Fruit fly (Drosophila melanogaster) whole organism, prepupa: ENCODE results near the gene CG18258.
A peak's percentile ranks its signal among the peaks of the same experiment; 100 is the strongest.

Source experiments
- Blimp-1 ChIP-seq: fragments of 200-800 bp; sonication (Bioruptor generic); optimal IDR thresholded peaks from 3 replicates; lab custom pipeline; 2017; ENCODE audit warnings: missing biosample characterization, missing genetic modification characterization, mild to moderate bottlenecking, moderate library complexity, missing genetic modification reagents
- CG10631 ChIP-seq: fragments of 200-800 bp; sonication (Bioruptor generic); optimal IDR thresholded peaks from 2 replicates; lab custom pipeline; 2016; ENCODE audit warnings: missing biosample characterization, missing genetic modification characterization
- CG11294 ChIP-seq: fragments of 200-800 bp; sonication (Bioruptor generic); IDR thresholded peaks from 2 replicates; pipeline ENCODE4 v1.3.6; 2022; ENCODE audit warnings: missing biosample characterization, missing genetic modification characterization
- CG15336 ChIP-seq: fragments of 200-800 bp; sonication (Bioruptor generic); IDR thresholded peaks from 2 replicates; pipeline ENCODE4 v1.3.6; 2022; ENCODE audit warnings: missing biosample characterization, missing genetic modification characterization
- CG16779 ChIP-seq: fragments of 200-800 bp; sonication (Bioruptor generic); optimal IDR thresholded peaks from 3 replicates; lab custom pipeline; 2017; ENCODE audit warnings: missing biosample characterization, mild to moderate bottlenecking, missing genetic modification characterization
- CG3032 ChIP-seq: fragments of 200-800 bp; optimal IDR thresholded peaks from 2 replicates; lab custom pipeline; 2019; ENCODE audit warnings: missing biosample characterization, mild to moderate bottlenecking, missing genetic modification characterization, moderate library complexity
- CG31627 ChIP-seq: fragments of 200-800 bp; sonication (Bioruptor generic); optimal IDR thresholded peaks from 3 replicates; lab custom pipeline; 2016; ENCODE audit warnings: missing biosample characterization, missing genetic modification characterization
- CG32006 ChIP-seq: fragments of 200-800 bp; sonication (Bioruptor generic); optimal IDR thresholded peaks from 3 replicates; lab custom pipeline; 2017; ENCODE audit warnings: missing biosample characterization, mild to moderate bottlenecking, missing genetic modification characterization
- CG34406 ChIP-seq: fragments of 200-800 bp; sonication (Bioruptor generic); optimal IDR thresholded peaks from 3 replicates; lab custom pipeline; 2016; ENCODE audit warnings: missing biosample characterization, missing genetic modification characterization
- CG3919 ChIP-seq: fragments of 200-800 bp; sonication (Bioruptor generic); optimal IDR thresholded peaks from 3 replicates; lab custom pipeline; 2016; ENCODE audit warnings: missing biosample characterization, missing genetic modification characterization
- CG4318 ChIP-seq: fragments of 200-800 bp; sonication (Bioruptor generic); optimal IDR thresholded peaks from 3 replicates; lab custom pipeline; 2017; ENCODE audit warnings: missing biosample characterization, mild to moderate bottlenecking, missing genetic modification characterization
- CG6163 ChIP-seq: fragments of 200-800 bp; sonication (Bioruptor generic); IDR thresholded peaks from 3 replicates; pipeline ENCODE4 v1.3.6; 2022; ENCODE audit warnings: missing biosample characterization, missing genetic modification characterization
- CG6792 ChIP-seq: fragments of 200-800 bp; sonication (Bioruptor generic); optimal IDR thresholded peaks from 3 replicates; lab custom pipeline; 2016; ENCODE audit warnings: missing biosample characterization, missing genetic modification characterization
- CG6808 ChIP-seq: fragments of 200-800 bp; sonication (Bioruptor generic); optimal IDR thresholded peaks from 3 replicates; lab custom pipeline; 2017; ENCODE audit warnings: missing biosample characterization, missing genetic modification characterization, mild to moderate bottlenecking, moderate library complexity, missing genetic modification reagents
- CG6854 ChIP-seq: fragments of 200-800 bp; sonication (Bioruptor generic); optimal IDR thresholded peaks from 2 replicates; lab custom pipeline; 2017; ENCODE audit warnings: missing biosample characterization, mild to moderate bottlenecking, missing genetic modification characterization
- CG8119 ChIP-seq: fragments of 200-800 bp; sonication (Bioruptor generic); IDR thresholded peaks from 3 replicates; pipeline ENCODE4 v1.3.6; 2022; ENCODE audit warnings: missing biosample characterization, missing genetic modification characterization
- CG8632 ChIP-seq: fragments of 200-800 bp; sonication (Bioruptor generic); optimal IDR thresholded peaks from 3 replicates; lab custom pipeline; 2016; ENCODE audit warnings: missing biosample characterization, missing genetic modification characterization
- CG9139 ChIP-seq: fragments of 200-800 bp; sonication (Bioruptor generic); optimal IDR thresholded peaks from 3 replicates; lab custom pipeline; 2017; ENCODE audit warnings: missing biosample characterization, mild to moderate bottlenecking, missing genetic modification characterization
- Eip75B ChIP-seq: fragments of 200-800 bp; sonication (Bioruptor generic); optimal IDR thresholded peaks from 3 replicates; lab custom pipeline; 2016; ENCODE audit warnings: missing biosample characterization, missing genetic modification characterization
- Eip78C ChIP-seq: fragments of 200-800 bp; sonication (Bioruptor generic); peaks from one replicate; lab custom pipeline; 2016; ENCODE audit warnings: missing biosample characterization, missing genetic modification characterization
- Ets21C ChIP-seq: fragments of 200-800 bp; sonication (Bioruptor generic); optimal IDR thresholded peaks from 3 replicates; lab custom pipeline; 2016; ENCODE audit warnings: missing biosample characterization, missing genetic modification characterization
- Ets96B ChIP-seq: fragments of 200-800 bp; optimal IDR thresholded peaks from 2 replicates; lab custom pipeline; 2019; ENCODE audit warnings: missing biosample characterization, mild to moderate bottlenecking, missing genetic modification characterization, moderate library complexity
- Gug ChIP-seq: fragments of 200-800 bp; sonication (Bioruptor generic); IDR thresholded peaks from 2 replicates; pipeline ENCODE4 v1.3.6; 2022; ENCODE audit warnings: missing biosample characterization, missing genetic modification characterization
- Hr38 ChIP-seq: sonication (Bioruptor generic); optimal IDR thresholded peaks from 2 replicates; lab custom pipeline; 2016; ENCODE audit warnings: missing biosample characterization, missing genetic modification characterization
- Hr39 ChIP-seq: fragments of 200-800 bp; sonication (Bioruptor generic); optimal IDR thresholded peaks from 2 replicates; lab custom pipeline; 2016; ENCODE audit warnings: missing biosample characterization, missing genetic modification characterization
- Hr4 ChIP-seq: fragments of 200-800 bp; sonication (Bioruptor generic); optimal IDR thresholded peaks from 3 replicates; lab custom pipeline; 2016; ENCODE audit warnings: missing biosample characterization, missing genetic modification characterization
- Lpt ChIP-seq: fragments of 200-800 bp; sonication (Bioruptor generic); optimal IDR thresholded peaks from 3 replicates; lab custom pipeline; 2016; ENCODE audit warnings: missing biosample characterization, missing genetic modification characterization
- Met ChIP-seq: fragments of 200-800 bp; sonication (Bioruptor generic); optimal IDR thresholded peaks from 3 replicates; lab custom pipeline; 2016; ENCODE audit warnings: missing biosample characterization, missing genetic modification characterization
- OdsH ChIP-seq: fragments of 200-800 bp; sonication (Bioruptor generic); optimal IDR thresholded peaks from 3 replicates; lab custom pipeline; 2016; ENCODE audit warnings: missing biosample characterization, missing genetic modification characterization
- Smox ChIP-seq: fragments of 200-800 bp; sonication (Bioruptor generic); optimal IDR thresholded peaks from 3 replicates; lab custom pipeline; 2016; ENCODE audit warnings: missing biosample characterization, missing genetic modification characterization
- Sox102F ChIP-seq: fragments of 200-800 bp; sonication (Bioruptor generic); optimal IDR thresholded peaks from 2 replicates; lab custom pipeline; 2016; ENCODE audit warnings: missing biosample characterization, mild to moderate bottlenecking, missing genetic modification characterization
- Sox14 ChIP-seq: fragments of 200-800 bp; sonication (Bioruptor generic); optimal IDR thresholded peaks from 3 replicates; lab custom pipeline; 2016; ENCODE audit warnings: missing biosample characterization, missing genetic modification characterization
- Sox15 ChIP-seq: fragments of 200-800 bp; sonication (Bioruptor generic); optimal IDR thresholded peaks from 3 replicates; lab custom pipeline; 2016; ENCODE audit warnings: missing biosample characterization, missing genetic modification characterization
- achi ChIP-seq: fragments of 200-800 bp; sonication (Bioruptor generic); optimal IDR thresholded peaks from 3 replicates; lab custom pipeline; 2016; ENCODE audit warnings: missing biosample characterization, missing genetic modification characterization
- acj6 ChIP-seq: fragments of 200-800 bp; sonication (Bioruptor generic); optimal IDR thresholded peaks from 3 replicates; lab custom pipeline; 2016; ENCODE audit warnings: missing biosample characterization, missing genetic modification characterization
- dac ChIP-seq: fragments of 200-800 bp; sonication (Bioruptor generic); optimal IDR thresholded peaks from 2 replicates; lab custom pipeline; 2017; ENCODE audit warnings: missing biosample characterization, mild to moderate bottlenecking, missing genetic modification characterization
- esn ChIP-seq: fragments of 200-800 bp; sonication (Bioruptor generic); optimal IDR thresholded peaks from 2 replicates; lab custom pipeline; 2016; ENCODE audit warnings: missing biosample characterization, mild to moderate bottlenecking, missing genetic modification characterization, moderate library complexity
- fd59A ChIP-seq: fragments of 200-800 bp; sonication (Bioruptor generic); optimal IDR thresholded peaks from 2 replicates; lab custom pipeline; 2017; ENCODE audit warnings: missing biosample characterization, mild to moderate bottlenecking, missing genetic modification characterization, missing genetic modification reagents
- fkh ChIP-seq: fragments of 200-800 bp; sonication (Bioruptor generic); optimal IDR thresholded peaks from 3 replicates; lab custom pipeline; 2017; ENCODE audit warnings: missing biosample characterization, mild to moderate bottlenecking, missing genetic modification characterization, moderate library complexity
- lz ChIP-seq: fragments of 200-800 bp; sonication (Bioruptor generic); optimal IDR thresholded peaks from 3 replicates; lab custom pipeline; 2016; ENCODE audit warnings: missing biosample characterization, missing genetic modification characterization
- pdm3 ChIP-seq: fragments of 200-800 bp; sonication (Bioruptor generic); optimal IDR thresholded peaks from 3 replicates; lab custom pipeline; 2016; ENCODE audit warnings: missing biosample characterization, missing genetic modification characterization
- salr ChIP-seq, 2 experiments: fragments of 200-800 bp; sonication (Bioruptor generic); optimal IDR thresholded peaks; 3 replicates each; lab custom pipeline; 2016 to 2018; ENCODE audit warnings: missing biosample characterization in 2 of 2, missing genetic modification characterization in 2 of 2, mild to moderate bottlenecking in 1 of 2
- spab ChIP-seq: fragments of 200-800 bp; sonication (Bioruptor generic); optimal IDR thresholded peaks from 2 replicates; lab custom pipeline; 2017; ENCODE audit warnings: missing biosample characterization, mild to moderate bottlenecking, missing genetic modification characterization, missing genetic modification reagents
- ss ChIP-seq, 2 experiments: fragments of 200-800 bp; sonication (Bioruptor generic); optimal IDR thresholded peaks; 2 replicates in 1 of 2; 3 replicates in 1 of 2; lab custom pipeline; 2017 to 2018; ENCODE audit warnings: mild to moderate bottlenecking in 2 of 2, missing biosample characterization in 2 of 2, missing genetic modification characterization in 2 of 2, moderate library complexity in 1 of 2
- svp ChIP-seq: fragments of 200-800 bp; sonication (Bioruptor generic); peaks from one replicate; lab custom pipeline; 2016; ENCODE audit warnings: missing biosample characterization, missing genetic modification characterization
- topi ChIP-seq: fragments of 200-800 bp; sonication (Bioruptor generic); optimal IDR thresholded peaks from 3 replicates; lab custom pipeline; 2016; ENCODE audit warnings: missing biosample characterization, missing genetic modification characterization
- vri ChIP-seq: fragments of 200-800 bp; sonication (Bioruptor generic); optimal IDR thresholded peaks from 3 replicates; lab custom pipeline; 2016; ENCODE audit warnings: missing biosample characterization, mild to moderate bottlenecking, missing genetic modification characterization

The CG18258 gene

DNA sequence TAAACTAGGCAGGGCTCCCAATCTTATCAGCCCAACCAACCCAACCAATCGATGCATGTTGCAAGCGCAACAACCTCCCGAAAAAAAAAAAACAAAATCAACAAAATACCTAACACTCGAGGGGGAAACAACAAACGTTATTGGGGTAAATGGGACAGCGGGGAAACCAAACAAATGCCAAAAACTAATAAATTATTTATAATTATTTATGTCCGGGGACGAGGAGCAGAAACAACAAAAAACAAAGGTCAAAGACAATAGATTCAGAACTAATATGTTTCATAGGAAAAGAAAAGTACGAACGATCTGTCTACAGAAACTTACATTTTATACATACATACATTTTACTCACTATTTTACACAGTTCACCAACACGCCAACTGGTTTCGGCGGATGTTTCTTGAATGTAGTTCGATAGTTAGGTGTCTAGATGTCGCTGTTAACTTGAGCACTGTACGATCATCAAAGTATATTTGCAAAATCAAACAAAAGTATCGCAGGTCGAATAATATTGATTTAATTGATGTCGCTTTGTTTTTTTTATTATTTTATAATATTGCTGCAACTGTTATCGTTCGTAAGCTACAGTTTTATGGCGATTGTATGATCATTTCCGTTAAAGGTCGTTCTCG, 36.4 kb upstream of the CG18258 start (continued):
- no peak for TF ChIP-seq CG3032 (tag; lab: Kevin White, UChicago)
- no peak for TF ChIP-seq CG11294
- TF ChIP-seq OdsH (GFP tag; lab: Kevin White, UChicago) = peak; percentile 26
- TF ChIP-seq CG6792 (GFP tag; lab: Kevin White, UChicago) = peak; percentile 4
- peak; percentile 54 for TF ChIP-seq svp (GFP tag; lab: Kevin White, UChicago)
- TF ChIP-seq dac (GFP tag; lab: Kevin White, UChicago) = no peak
- TF ChIP-seq CG10631 (GFP tag; lab: Kevin White, UChicago) = peak; percentile 9
- peak; percentile 53 for TF ChIP-seq Hr39
- peak; percentile 56 for TF ChIP-seq lz (GFP tag; lab: Kevin White, UChicago)
- TF ChIP-seq Gug (GFP tag; lab: Robert Waterston, UW) = no peak
- no peak for TF ChIP-seq CG6808 (GFP tag; lab: Kevin White, UChicago)
- peak; percentile 23 for TF ChIP-seq fkh
- no peak for TF ChIP-seq Hr4 (GFP tag; lab: Kevin White, UChicago)
- TF ChIP-seq esn = peak; percentile 23
- peak; percentile 14 for TF ChIP-seq topi
- peak; percentile 19 for TF ChIP-seq Smox (GFP tag; lab: Kevin White, UChicago)
- TF ChIP-seq Ets21C (GFP tag; lab: Kevin White, UChicago) = peak; percentile 11
- no peak for TF ChIP-seq CG6854 (GFP tag; lab: Kevin White, UChicago)
- no peak for TF ChIP-seq fd59A
- TF ChIP-seq Ets96B (tag; lab: Kevin White, UChicago) = no peak
- peak; percentile 37 for TF ChIP-seq CG31627
- no peak for TF ChIP-seq vri (GFP tag; lab: Kevin White, UChicago)
- TF ChIP-seq CG15336 (GFP tag; lab: Robert Waterston, UW) = no peak

DNA sequence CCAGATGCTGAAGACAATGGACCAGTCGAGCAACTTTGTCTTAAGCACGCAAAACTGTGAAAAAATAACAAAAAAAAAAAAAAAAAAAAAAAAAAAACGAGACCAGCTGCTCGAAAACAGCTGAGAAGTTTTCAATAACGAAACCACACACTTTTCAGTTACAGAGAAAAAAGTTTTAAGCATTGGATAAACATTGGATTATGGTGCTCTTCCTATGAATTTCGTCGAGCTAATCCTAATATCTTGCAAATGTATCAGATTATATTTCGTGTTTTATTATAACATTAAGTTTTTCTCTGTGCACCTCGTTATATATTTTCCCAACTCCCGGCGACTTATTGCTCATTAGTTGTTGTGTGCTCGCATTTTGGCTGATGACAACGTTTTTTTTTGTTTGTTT, 35.6 kb upstream of the CG18258 start:
- no peak for TF ChIP-seq Smox (GFP tag; lab: Kevin White, UChicago)
- TF ChIP-seq CG8632 (GFP tag; lab: Kevin White, UChicago) = no peak
- peak; percentile 25 for TF ChIP-seq Hr39
- peak; percentile 74 for TF ChIP-seq CG6163 (GFP tag; lab: Robert Waterston, UW)
- peak; percentile 62 for TF ChIP-seq Hr4 (GFP tag; lab: Kevin White, UChicago)
- TF ChIP-seq CG16779 (tag; lab: Kevin White, UChicago) = no peak
- TF ChIP-seq acj6 = peak; percentile 12
- TF ChIP-seq CG15336 (GFP tag; lab: Robert Waterston, UW) = peak; percentile 79
- TF ChIP-seq Sox14 (GFP tag; lab: Kevin White, UChicago) = peak; percentile 35
- no peak for TF ChIP-seq Ets21C (GFP tag; lab: Kevin White, UChicago)
- peak; percentile 31 for TF ChIP-seq lz (GFP tag; lab: Kevin White, UChicago)
- TF ChIP-seq Gug (GFP tag; lab: Robert Waterston, UW) = 0 out of 2 replicates have a peak, but pooled peaks have one; percentile 32
- peak; percentile 28 for TF ChIP-seq dac (GFP tag; lab: Kevin White, UChicago)
- peak; percentile 73 for TF ChIP-seq CG8119 (GFP tag; lab: Robert Waterston, UW)
- TF ChIP-seq Hr38 (GFP tag; lab: Kevin White, UChicago) = no peak
- peak; percentile 46 for TF ChIP-seq svp (GFP tag; lab: Kevin White, UChicago)
- TF ChIP-seq fd59A = no peak
- TF ChIP-seq CG34406 (GFP tag; lab: Kevin White, UChicago) = peak; percentile 1
- peak in 1 of 2 experiments; percentile 24 for TF ChIP-seq salr (GFP tag; optimal IDR thresholded peaks at IDR 0.05; lab: Kevin White, UChicago)
- 0 out of 2 replicates have a peak, but pooled peaks have one; percentile 16 for TF ChIP-seq CG11294
- TF ChIP-seq Sox102F (GFP tag; lab: Kevin White, UChicago) = peak; percentile 13
- TF ChIP-seq CG31627 = peak; percentile 15
- TF ChIP-seq esn = peak; percentile 18
- TF ChIP-seq topi = peak; percentile 69
- TF ChIP-seq Sox15 = no peak
- no peak for TF ChIP-seq CG9139 (GFP tag; lab: Kevin White, UChicago)
- TF ChIP-seq CG3919 = peak; percentile 22
- no peak for TF ChIP-seq Blimp-1 (GFP tag; lab: Kevin White, UChicago)
- TF ChIP-seq CG10631 (GFP tag; lab: Kevin White, UChicago) = peak; percentile 31
- peak; percentile 50 for TF ChIP-seq Eip78C (GFP tag; lab: Kevin White, UChicago)
- TF ChIP-seq ss (GFP tag; optimal IDR thresholded peaks at IDR 0.05; lab: Kevin White, UChicago) = peak in 1 of 2 experiments; percentile 5
- TF ChIP-seq Met (GFP tag; lab: Kevin White, UChicago) = peak; percentile 32
- no peak for TF ChIP-seq CG6854 (GFP tag; lab: Kevin White, UChicago)
- TF ChIP-seq CG3032 (tag; lab: Kevin White, UChicago) = no peak
- peak; percentile 37 for TF ChIP-seq CG4318
- peak; percentile 37 for TF ChIP-seq achi (GFP tag; lab: Kevin White, UChicago)
- no peak for TF ChIP-seq spab (GFP tag; lab: Kevin White, UChicago)
- TF ChIP-seq Eip75B (GFP tag; lab: Kevin White, UChicago) = peak; percentile 10
- TF ChIP-seq pdm3 (GFP tag; lab: Kevin White, UChicago) = peak; percentile 49
- TF ChIP-seq Lpt = peak; percentile 66
- TF ChIP-seq CG32006 (GFP tag; lab: Kevin White, UChicago) = peak; percentile 61
